Fruit fly (Drosophila melanogaster) whole organism, prepupa: ENCODE data around the gene CG7907.

Source experiments
- CG16779 ChIP-seq: fragments of 200-800 bp; sonication (Bioruptor generic); optimal IDR thresholded peaks from 3 replicates; lab custom pipeline; 2017; ENCODE audit warnings: missing biosample characterization, mild to moderate bottlenecking, missing genetic modification characterization
- CG8632 ChIP-seq: fragments of 200-800 bp; sonication (Bioruptor generic); optimal IDR thresholded peaks from 3 replicates; lab custom pipeline; 2016; ENCODE audit warnings: missing biosample characterization, missing genetic modification characterization
- Lpt ChIP-seq: fragments of 200-800 bp; sonication (Bioruptor generic); optimal IDR thresholded peaks from 3 replicates; lab custom pipeline; 2016; ENCODE audit warnings: missing biosample characterization, missing genetic modification characterization
- Smox ChIP-seq: fragments of 200-800 bp; sonication (Bioruptor generic); optimal IDR thresholded peaks from 3 replicates; lab custom pipeline; 2016; ENCODE audit warnings: missing biosample characterization, missing genetic modification characterization
- fkh ChIP-seq: fragments of 200-800 bp; sonication (Bioruptor generic); optimal IDR thresholded peaks from 3 replicates; lab custom pipeline; 2017; ENCODE audit warnings: missing biosample characterization, mild to moderate bottlenecking, missing genetic modification characterization, moderate library complexity

CG7907 gene

dm6 chr3R:21452108-21452507 lies 48.6 kb downstream of the CG7907 start (continued):
- TF ChIP-seq CG16779 (tag; lab: Kevin White, UChicago) (no peak), CG8632 (GFP tag; lab: Kevin White, UChicago) (no peak), Lpt (GFP tag; lab: Kevin White, UChicago) (no peak), Smox (peak; percentile 27), fkh (GFP tag; lab: Kevin White, UChicago) (no peak)
